Fruit fly (Drosophila melanogaster): Measurements from ENCODE around the gene CG33725.
A peak's percentile ranks its signal among the peaks of the same experiment; 100 is the strongest.

The CG33725 gene

dm6 chr3L:12523941-12524340 lies 41.5 kb downstream of the CG33725 start, which contains the start of the genes ver and Gcn5 (continued):
- peak; percentile 87; the same call in 2 of the 3 replicates for TF ChIP-seq C15 (GFP tag; IDR thresholded peaks at IDR 0.05)
- TF ChIP-seq CG1529 (GFP tag; optimal IDR thresholded peaks at IDR 0.05): peak; percentile 84
- peak; percentile 58 for TF ChIP-seq Dp (GFP tag; optimal IDR thresholded peaks at IDR 0.05)
- TF ChIP-seq Doc2 (GFP tag; IDR thresholded peaks at IDR 0.05): peak; percentile 53; the same call in 1 of the 2 replicates
- TF ChIP-seq sc (optimal IDR thresholded peaks at IDR 0.05): no peak
- peak; percentile 73 for TF ChIP-seq sc (GFP tag; optimal IDR thresholded peaks at IDR 0.05)
- peak; percentile 94 for TF ChIP-seq CG17359 (tag; optimal IDR thresholded peaks at IDR 0.05)
- TF ChIP-seq Vsx1 (GFP tag; optimal IDR thresholded peaks at IDR 0.05): no peak
- 0 out of 2 replicates have a peak, but pooled peaks have one; percentile 13 for TF ChIP-seq bbx (GFP tag; IDR thresholded peaks at IDR 0.05; ENCODE audit: partially characterized antibody)
- no peak for TF ChIP-seq pita (GFP tag; optimal IDR thresholded peaks at IDR 0.05)
- TF ChIP-seq pnt (GFP tag; optimal IDR thresholded peaks at IDR 0.05): peak; percentile 77
- TF ChIP-seq jigr1 (GFP tag; IDR thresholded peaks at IDR 0.05): peak; percentile 86
- peak; percentile 48 for TF ChIP-seq gfzf (GFP tag; optimal IDR thresholded peaks at IDR 0.05)
- TF ChIP-seq CG4854 (GFP tag; optimal IDR thresholded peaks at IDR 0.05): peak; percentile 80
- TF ChIP-seq CG17829 (tag; optimal IDR thresholded peaks at IDR 0.05): peak; percentile 91
- TF ChIP-seq ash1 (GFP tag; optimal IDR thresholded peaks at IDR 0.05): no peak
- TF ChIP-seq sim (GFP tag; IDR thresholded peaks at IDR 0.05): peak; percentile 76
- peak; percentile 82; the same call in 1 of the 2 replicates for TF ChIP-seq sens-2 (GFP tag; IDR thresholded peaks at IDR 0.05)
- TF ChIP-seq ewg (GFP tag; optimal IDR thresholded peaks at IDR 0.05): peak; percentile 90
- TF ChIP-seq HLH3B (GFP tag; IDR thresholded peaks at IDR 0.05): peak; percentile 92
- peak; percentile 70 for TF ChIP-seq CG7271 (tag; optimal IDR thresholded peaks at IDR 0.05)
- TF ChIP-seq Atf3 (GFP tag; optimal IDR thresholded peaks at IDR 0.05): peak; percentile 65
- TF ChIP-seq CG9932 (GFP tag; IDR thresholded peaks at IDR 0.05): peak; percentile 95
- TF ChIP-seq CG6689 (GFP tag; IDR thresholded peaks at IDR 0.05): peak; percentile 95
- 0 out of 3 replicates have a peak, but pooled peaks have one; percentile 77 for TF ChIP-seq CG2199 (GFP tag; IDR thresholded peaks at IDR 0.05)
- TF ChIP-seq MTF-1 (GFP tag; optimal IDR thresholded peaks at IDR 0.05; ENCODE audit: borderline replicate concordance): peak; percentile 71
- TF ChIP-seq CG6683 (GFP tag; optimal IDR thresholded peaks at IDR 0.05): peak; percentile 72
- TF ChIP-seq CG11696 (GFP tag; IDR thresholded peaks at IDR 0.05): peak; percentile 85
- TF ChIP-seq CG10565 (GFP tag; optimal IDR thresholded peaks at IDR 0.05): peak; percentile 14
- TF ChIP-seq Hmx (GFP tag; optimal IDR thresholded peaks at IDR 0.05): peak; percentile 89
- TF ChIP-seq Hand (GFP tag; optimal IDR thresholded peaks at IDR 0.05): peak; percentile 70
- TF ChIP-seq tup (GFP tag; optimal IDR thresholded peaks at IDR 0.05): peak; percentile 81
- TF ChIP-seq CTCF (GFP tag; optimal IDR thresholded peaks at IDR 0.05): peak; percentile 68
- TF ChIP-seq exex (tag; optimal IDR thresholded peaks at IDR 0.05): peak; percentile 73
- peak; percentile 89 for TF ChIP-seq Dip3 (GFP tag; optimal IDR thresholded peaks at IDR 0.05)
- peak; percentile 89 for TF ChIP-seq Blimp-1 (GFP tag; optimal IDR thresholded peaks at IDR 0.05)
- TF ChIP-seq Ptx1 (GFP tag; IDR thresholded peaks at IDR 0.05): peak; percentile 95
- TF ChIP-seq CG17568 (GFP tag; optimal IDR thresholded peaks at IDR 0.05): no peak
- 0 out of 2 replicates have a peak, but pooled peaks have one; percentile 18 for TF ChIP-seq crol (GFP tag; IDR thresholded peaks at IDR 0.05)
- TF ChIP-seq fd96Cb (tag; optimal IDR thresholded peaks at IDR 0.05): peak; percentile 91
- peak; percentile 81 to 94 for TF ChIP-seq Hr51 (GFP tag; optimal IDR thresholded peaks at IDR 0.05)
- TF ChIP-seq NFAT (GFP tag; IDR thresholded peaks at IDR 0.05): peak; percentile 91
- TF ChIP-seq CG9817 (tag; optimal IDR thresholded peaks at IDR 0.05): peak; percentile 88
- peak; percentile 67 for TF ChIP-seq Deaf1 (tag; optimal IDR thresholded peaks at IDR 0.05)
- TF ChIP-seq Nf-YA (GFP tag; IDR thresholded peaks at IDR 0.05): peak; percentile 86
- TF ChIP-seq danr (GFP tag; IDR thresholded peaks at IDR 0.05): peak; percentile 86
- peak; percentile 74 to 88 for TF ChIP-seq chif (GFP tag; optimal IDR thresholded peaks at IDR 0.05)
- peak; percentile 1 for TF ChIP-seq her (GFP tag; optimal IDR thresholded peaks at IDR 0.05)
- TF ChIP-seq Dll (GFP tag; IDR thresholded peaks at IDR 0.05; ENCODE audit: partially characterized antibody): no peak
- peak; percentile 81 for TF ChIP-seq CG17612 (GFP tag; IDR thresholded peaks at IDR 0.05)
- TF ChIP-seq gro (GFP tag; optimal IDR thresholded peaks at IDR 0.05): peak; percentile 56
